Fruit fly (Drosophila melanogaster): ENCODE data around the gene CG12155.

Gene CG12155

DNA sequence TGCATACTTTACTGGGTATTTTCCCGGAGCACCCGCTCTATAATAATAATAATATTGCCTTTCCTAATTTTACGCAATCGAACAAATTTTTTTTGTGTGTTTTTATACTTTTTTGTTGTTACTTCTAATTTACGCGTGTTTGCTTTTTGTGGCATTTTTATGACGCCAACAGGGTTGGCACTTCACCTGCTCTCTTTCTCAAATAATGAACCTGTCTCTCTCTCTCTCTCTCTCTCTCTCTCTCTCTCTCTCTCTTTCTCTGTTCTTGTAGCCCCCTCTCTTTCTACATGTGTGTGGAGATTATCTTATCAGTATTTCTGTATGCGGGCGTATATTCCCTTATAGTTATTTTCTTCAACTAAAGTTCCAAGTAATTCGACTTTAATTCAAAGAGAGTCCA, 37.9 kb upstream of the CG12155 start (continued):
- TF ChIP-seq dati (GFP tag; IDR thresholded peaks at IDR 0.05) (no peak), dpn (GFP tag; optimal IDR thresholded peaks at IDR 0.05) (no peak), CG17361 (GFP tag; IDR thresholded peaks at IDR 0.05) (0 out of 3 replicates have a peak, but pooled peaks have one; percentile 10), CG3995 (GFP tag; optimal IDR thresholded peaks at IDR 0.05) (no peak), gsb (GFP tag; IDR thresholded peaks at IDR 0.05) (0 out of 2 replicates have a peak, but pooled peaks have one; percentile 9), CG8290 (GFP tag; optimal IDR thresholded peaks at IDR 0.05) (no peak), CG8290 (tag; optimal IDR thresholded peaks at IDR 0.05) (peak in 1 of 2 experiments; percentile 45), CG2120 (GFP tag; optimal IDR thresholded peaks at IDR 0.05) (peak; percentile 59), CG4707 (GFP tag; optimal IDR thresholded peaks at IDR 0.05) (peak; percentile 48), Mes4 (GFP tag; optimal IDR thresholded peaks at IDR 0.05) (peak; percentile 46), grn (GFP tag; optimal IDR thresholded peaks at IDR 0.05) (peak; percentile 78), YL-1 (GFP tag; optimal IDR thresholded peaks at IDR 0.05) (peak; percentile 46), Vsx1 (GFP tag; optimal IDR thresholded peaks at IDR 0.05) (peak; percentile 62), lab (GFP tag; optimal IDR thresholded peaks at IDR 0.05) (peak; percentile 79), Oaz (GFP tag; IDR thresholded peaks at IDR 0.05) (no peak), croc (GFP tag; conservative IDR thresholded peaks at IDR 0.05) (no peak), Trl (optimal IDR thresholded peaks at IDR 0.05) (peak; percentile 75 to 97), Trl (GFP tag; optimal IDR thresholded peaks at IDR 0.05) (peak; percentile 32), CG16813 (GFP tag; IDR thresholded peaks at IDR 0.05; ENCODE audit: partially characterized antibody) (no peak), trem (tag; optimal IDR thresholded peaks at IDR 0.05) (peak; percentile 17), CG6654 (GFP tag; optimal IDR thresholded peaks at IDR 0.05) (no peak), CG9932 (GFP tag; IDR thresholded peaks at IDR 0.05) (peak; percentile 36), grau (tag; optimal IDR thresholded peaks at IDR 0.05) (peak; percentile 47), Stat92E (GFP tag; optimal IDR thresholded peaks at IDR 0.05) (no peak), CG4424 (GFP tag; optimal IDR thresholded peaks at IDR 0.05) (no peak), CG12299 (tag; optimal IDR thresholded peaks at IDR 0.05) (peak; percentile 70), esg (GFP tag; conservative IDR thresholded peaks at IDR 0.05) (no peak), tgo (GFP tag; IDR thresholded peaks at IDR 0.05) (peak; percentile 16; the same call in 1 of the 3 replicates), CG18619 (GFP tag; optimal IDR thresholded peaks at IDR 0.05) (peak; percentile 60), eyg (GFP tag; optimal IDR thresholded peaks at IDR 0.05) (peak; percentile 29), h (optimal IDR thresholded peaks at IDR 0.05) (no peak), CG3726 (GFP tag; IDR thresholded peaks at IDR 0.05) (peak; percentile 39; the same call in 1 of the 3 replicates), hbn (GFP tag; IDR thresholded peaks at IDR 0.05; ENCODE audit: partially characterized antibody) (no peak), CG4360 (GFP tag; IDR thresholded peaks at IDR 0.05) (peak; percentile 59), fru (optimal IDR thresholded peaks at IDR 0.05) (no peak), en (GFP tag; optimal IDR thresholded peaks at IDR 0.05) (peak; percentile 11), Rfx (GFP tag; IDR thresholded peaks at IDR 0.05) (peak; percentile 55; the same call in 1 of the 2 replicates), CG2875 (GFP tag; optimal IDR thresholded peaks at IDR 0.05) (peak; percentile 55), CG13123 (GFP tag; optimal IDR thresholded peaks at IDR 0.05) (no peak), odd (GFP tag; optimal IDR thresholded peaks at IDR 0.05) (peak; percentile 59), CG17328 (GFP tag; IDR thresholded peaks at IDR 0.05) (no peak), lmd (GFP tag; IDR thresholded peaks at IDR 0.05) (no peak), CG10959 (GFP tag; IDR thresholded peaks at IDR 0.05) (no peak), CG4282 (GFP tag; optimal IDR thresholded peaks at IDR 0.05) (no peak), dan (GFP tag; IDR thresholded peaks at IDR 0.05) (no peak), CG11723 (GFP tag; optimal IDR thresholded peaks at IDR 0.05) (peak; percentile 30), Myb (GFP tag; optimal IDR thresholded peaks at IDR 0.05) (no peak), vvl (GFP tag; IDR thresholded peaks at IDR 0.05) (peak; percentile 44; the same call in 1 of the 2 replicates), Aef1 (GFP tag; IDR thresholded peaks at IDR 0.05) (no peak; the same call in 2 of the 3 replicates), toy (GFP tag; IDR thresholded peaks at IDR 0.05) (0 out of 2 replicates have a peak, but pooled peaks have one; percentile 23), unpg (GFP tag; optimal IDR thresholded peaks at IDR 0.05) (no peak), yki (optimal IDR thresholded peaks at IDR 0.05) (peak; percentile 10), Poxn (GFP tag; IDR thresholded peaks at IDR 0.05) (no peak), NK7.1 (GFP tag; optimal IDR thresholded peaks at IDR 0.05) (peak; percentile 22)

Data from whole organism, embryonic.